Fruit fly (Drosophila melanogaster): ENCODE results near the gene CG31952.
A peak's percentile ranks its signal among the peaks of the same experiment; 100 is the strongest.

Gene CG31952

dm6 chr2L:3425947-3426346 is 9.5 kb downstream of the CG31952 start:
- no peak for TF ChIP-seq Snoo (tag; optimal IDR thresholded peaks at IDR 0.05)
- peak; percentile 21 for TF ChIP-seq EcR (GFP tag; optimal IDR thresholded peaks at IDR 0.05)
- no peak for TF ChIP-seq CG10348 (GFP tag; IDR thresholded peaks at IDR 0.05)
- no peak for TF ChIP-seq CG4496 (GFP tag; IDR thresholded peaks at IDR 0.05)
- TF ChIP-seq CG8301 (tag; optimal IDR thresholded peaks at IDR 0.05), result no peak

- TF ChIP-seq CG14655 (GFP tag; optimal IDR thresholded peaks at IDR 0.05), result no peak
- TF ChIP-seq CG32121 (GFP tag; IDR thresholded peaks at IDR 0.05), result no peak
- 0 out of 3 replicates have a peak, but pooled peaks have one; percentile 21 for TF ChIP-seq fd96Ca (GFP tag; IDR thresholded peaks at IDR 0.05)
- 0 out of 3 replicates have a peak, but pooled peaks have one; percentile 18 for TF ChIP-seq CG4496 (GFP tag; IDR thresholded peaks at IDR 0.05)
- TF ChIP-seq Pif1B (GFP tag; optimal IDR thresholded peaks at IDR 0.05), result no peak
- TF ChIP-seq CG34367 (tag; optimal IDR thresholded peaks at IDR 0.05), result no peak
- 0 out of 2 replicates have a peak, but pooled peaks have one; percentile 13 for TF ChIP-seq CG12605 (GFP tag; IDR thresholded peaks at IDR 0.05)
- no peak for TF ChIP-seq CG10348 (GFP tag; IDR thresholded peaks at IDR 0.05)
These were observed 10.3 kb downstream of the CG31952 start, which contains the start of gene Pgant2 for dm6 chr2L:3426669-3427232. Gene Pgant2 (minus strand): TSS chr2L:3426719.

DNA sequence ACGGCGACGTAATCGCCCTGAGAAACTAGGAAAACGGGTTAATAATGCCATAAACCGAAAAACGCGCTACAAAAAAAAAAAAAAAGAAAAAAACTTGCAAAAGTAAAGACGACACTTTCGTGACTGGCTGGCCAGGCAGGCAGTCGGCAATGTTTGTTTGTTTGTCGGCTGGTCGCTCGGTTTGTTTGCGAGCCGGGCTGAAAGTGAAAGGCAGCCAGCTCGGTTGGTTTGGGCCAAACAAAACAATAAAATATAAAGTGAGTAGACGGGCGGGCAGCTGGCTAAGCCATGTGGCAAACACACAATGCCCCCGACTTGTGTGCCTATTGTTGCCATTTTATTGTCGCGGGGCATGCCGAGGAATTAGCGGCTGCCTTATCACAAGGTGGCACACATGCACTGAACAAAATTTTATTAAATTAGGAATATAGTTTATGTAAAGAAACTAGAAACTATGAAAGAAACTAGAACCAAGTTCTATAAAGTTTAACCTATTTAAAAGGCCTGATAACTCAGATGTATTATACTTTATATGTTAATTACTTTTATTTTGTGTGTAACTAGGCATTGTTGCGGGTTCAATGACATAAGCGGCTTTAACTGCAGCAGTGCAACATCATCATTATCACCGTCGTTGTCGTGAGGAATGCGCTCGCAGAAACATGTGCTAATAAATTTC is 12.1 kb downstream of the CG31952 start:
- no peak for TF ChIP-seq CG15710 (tag; optimal IDR thresholded peaks at IDR 0.05)
- TF ChIP-seq CG34367 (tag; optimal IDR thresholded peaks at IDR 0.05), result no peak
- peak; percentile 15 for TF ChIP-seq CG9948 (tag; optimal IDR thresholded peaks at IDR 0.05)
- no peak for TF ChIP-seq CG13204 (GFP tag; optimal IDR thresholded peaks at IDR 0.05)
- peak; percentile 2 for TF ChIP-seq CG14655 (GFP tag; optimal IDR thresholded peaks at IDR 0.05)
- peak; percentile 9; the same call in 1 of the 2 replicates for TF ChIP-seq Ets98B (GFP tag; IDR thresholded peaks at IDR 0.05)
- peak; percentile 4 for TF ChIP-seq CG8159 (tag; optimal IDR thresholded peaks at IDR 0.05)
- TF ChIP-seq CG8301 (tag; optimal IDR thresholded peaks at IDR 0.05), result no peak
- no peak for TF ChIP-seq gl (tag; optimal IDR thresholded peaks at IDR 0.05)
- no peak for TF ChIP-seq fd96Ca (GFP tag; IDR thresholded peaks at IDR 0.05)
- peak; percentile 59; the same call in 1 of the 2 replicates for TF ChIP-seq CG32121 (GFP tag; IDR thresholded peaks at IDR 0.05)

DNA sequence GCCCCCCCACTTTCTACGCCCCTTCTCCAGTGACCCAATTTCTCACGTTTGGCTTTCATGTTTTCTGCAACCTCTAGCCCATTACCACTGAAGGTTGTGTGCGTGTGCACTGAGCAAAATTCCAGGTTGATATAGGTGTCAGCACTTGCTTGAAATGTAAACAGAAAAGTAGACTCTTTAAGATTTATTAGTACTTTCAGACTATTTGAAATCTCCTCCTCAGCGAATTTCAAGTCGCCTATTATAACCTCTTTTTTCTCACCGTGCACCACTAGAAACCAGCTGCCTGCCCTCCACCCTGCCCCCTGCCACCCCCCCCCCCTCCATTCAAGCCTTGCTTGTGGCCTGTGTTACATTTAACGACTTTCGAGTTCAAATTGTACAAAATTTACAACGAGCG is 18.6 kb downstream of the CG31952 start:
- peak; percentile 72; the same call in 2 of the 3 replicates for TF ChIP-seq CG4496 (GFP tag; IDR thresholded peaks at IDR 0.05)
- peak; percentile 3 for TF ChIP-seq CG8301 (tag; optimal IDR thresholded peaks at IDR 0.05)
- no peak for TF ChIP-seq Pif1B (GFP tag; optimal IDR thresholded peaks at IDR 0.05)
- TF ChIP-seq rn (GFP tag; IDR thresholded peaks at IDR 0.05), result no peak
- TF ChIP-seq CG32121 (GFP tag; IDR thresholded peaks at IDR 0.05), result peak; percentile 64; the same call in 1 of the 2 replicates
- no peak for TF ChIP-seq CG15710 (tag; optimal IDR thresholded peaks at IDR 0.05)
- TF ChIP-seq CG17806 (tag; optimal IDR thresholded peaks at IDR 0.05), result no peak
- TF ChIP-seq CG8159 (tag; optimal IDR thresholded peaks at IDR 0.05), result no peak
- no peak for TF ChIP-seq Pif1A (GFP tag; optimal IDR thresholded peaks at IDR 0.05)
- peak; percentile 7 for TF ChIP-seq CG9948 (tag; optimal IDR thresholded peaks at IDR 0.05)
- peak; percentile 65; the same call in 2 of the 3 replicates for TF ChIP-seq fd96Ca (GFP tag; IDR thresholded peaks at IDR 0.05)
- TF ChIP-seq Ets98B (GFP tag; IDR thresholded peaks at IDR 0.05), result peak; percentile 56
- peak; percentile 17 for TF ChIP-seq CG14655 (GFP tag; optimal IDR thresholded peaks at IDR 0.05)

- no peak for TF ChIP-seq D1 (tag; optimal IDR thresholded peaks at IDR 0.05)
- TF ChIP-seq CG8159 (tag; optimal IDR thresholded peaks at IDR 0.05), result no peak
- no peak for TF ChIP-seq CG15710 (tag; optimal IDR thresholded peaks at IDR 0.05)
- TF ChIP-seq CG12605 (GFP tag; IDR thresholded peaks at IDR 0.05), result peak; percentile 47
- TF ChIP-seq Snoo (tag; optimal IDR thresholded peaks at IDR 0.05), result no peak
- TF ChIP-seq CG9948 (tag; optimal IDR thresholded peaks at IDR 0.05), result peak; percentile 25
- no peak for TF ChIP-seq EcR (GFP tag; optimal IDR thresholded peaks at IDR 0.05)
- no peak for TF ChIP-seq CG17806 (tag; optimal IDR thresholded peaks at IDR 0.05)
- no peak; the same call in 1 of the 2 replicates for TF ChIP-seq Ets98B (GFP tag; IDR thresholded peaks at IDR 0.05)
- TF ChIP-seq Pif1A (GFP tag; optimal IDR thresholded peaks at IDR 0.05), result peak; percentile 30
- no peak for TF ChIP-seq CG13204 (GFP tag; optimal IDR thresholded peaks at IDR 0.05)
- no peak for TF ChIP-seq gl (tag; optimal IDR thresholded peaks at IDR 0.05)
- TF ChIP-seq rn (GFP tag; IDR thresholded peaks at IDR 0.05), result 0 out of 2 replicates have a peak, but pooled peaks have one; percentile 20
- TF ChIP-seq CG4496 (GFP tag; IDR thresholded peaks at IDR 0.05), result peak; percentile 39; the same call in 2 of the 3 replicates
- peak; percentile 22 for TF ChIP-seq CG8301 (tag; optimal IDR thresholded peaks at IDR 0.05)
- TF ChIP-seq CG32121 (GFP tag; IDR thresholded peaks at IDR 0.05), result peak; percentile 13; the same call in 1 of the 2 replicates
- TF ChIP-seq CG10348 (GFP tag; IDR thresholded peaks at IDR 0.05), result no peak
- TF ChIP-seq CG34367 (tag; optimal IDR thresholded peaks at IDR 0.05), result no peak
- no peak for TF ChIP-seq fd96Ca (GFP tag; IDR thresholded peaks at IDR 0.05)
- no peak for TF ChIP-seq Pif1B (GFP tag; optimal IDR thresholded peaks at IDR 0.05)
- TF ChIP-seq CG14655 (GFP tag; optimal IDR thresholded peaks at IDR 0.05), result peak; percentile 24
These were observed 19.9 kb downstream of the CG31952 start for dm6 chr2L:3436347-3436746.

dm6 chr2L:3437068-3437467 is 20.6 kb downstream of the CG31952 start:
- TF ChIP-seq CG4496 (GFP tag; IDR thresholded peaks at IDR 0.05) (peak; percentile 91), CG8301 (tag; optimal IDR thresholded peaks at IDR 0.05) (peak; percentile 89), CG10348 (GFP tag; IDR thresholded peaks at IDR 0.05) (no peak), CG32121 (GFP tag; IDR thresholded peaks at IDR 0.05) (peak; percentile 87), Pif1B (GFP tag; optimal IDR thresholded peaks at IDR 0.05) (peak; percentile 78), Ets98B (GFP tag; IDR thresholded peaks at IDR 0.05) (peak; percentile 88), CG34367 (tag; optimal IDR thresholded peaks at IDR 0.05) (peak; percentile 61), Pif1A (GFP tag; optimal IDR thresholded peaks at IDR 0.05) (peak; percentile 76), gl (tag; optimal IDR thresholded peaks at IDR 0.05) (peak; percentile 46), CG13204 (GFP tag; optimal IDR thresholded peaks at IDR 0.05) (peak; percentile 73), CG17806 (tag; optimal IDR thresholded peaks at IDR 0.05) (peak; percentile 66), D1 (tag; optimal IDR thresholded peaks at IDR 0.05) (no peak), CG8159 (tag; optimal IDR thresholded peaks at IDR 0.05) (peak; percentile 64), rn (GFP tag; IDR thresholded peaks at IDR 0.05) (peak; percentile 37; the same call in 1 of the 2 replicates), CG15710 (tag; optimal IDR thresholded peaks at IDR 0.05) (peak; percentile 88), CG14655 (GFP tag; optimal IDR thresholded peaks at IDR 0.05) (peak; percentile 88), fd96Ca (GFP tag; IDR thresholded peaks at IDR 0.05) (peak; percentile 90), Snoo (tag; optimal IDR thresholded peaks at IDR 0.05) (peak; percentile 74), CG12605 (GFP tag; IDR thresholded peaks at IDR 0.05) (peak; percentile 94), CG9948 (tag; optimal IDR thresholded peaks at IDR 0.05) (peak; percentile 80), EcR (GFP tag; optimal IDR thresholded peaks at IDR 0.05) (no peak)
